Fruit fly (Drosophila melanogaster): ENCODE data around the gene CG17271.
A peak's percentile ranks its signal among the peaks of the same experiment; 100 is the strongest.

Gene CG17271

DNA sequence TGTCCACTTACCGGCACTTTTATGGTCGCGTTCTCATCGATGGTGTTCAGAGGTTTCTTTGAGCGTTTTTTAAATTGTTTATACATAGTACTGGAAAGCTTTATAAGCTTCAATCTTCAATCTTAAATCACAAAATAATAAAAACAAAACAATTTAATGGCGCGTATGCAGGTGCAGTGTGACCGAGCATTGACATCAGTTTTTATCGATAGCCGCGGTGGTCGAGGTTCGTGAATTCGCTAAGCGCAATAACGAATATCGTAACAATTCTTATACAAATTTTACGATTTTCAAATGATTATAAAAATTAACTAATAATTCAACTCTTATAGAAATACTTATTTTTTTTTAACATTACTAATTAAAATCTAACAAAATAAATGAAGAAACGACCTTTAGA, 5.6 kb downstream of the CG17271 start, which contains the start of gene Fancd2 (continued):
- TF ChIP-seq Ravus (GFP tag; IDR thresholded peaks at IDR 0.05) (no peak), Opbp (GFP tag; IDR thresholded peaks at IDR 0.05; ENCODE audit: partially characterized antibody) (peak; percentile 73; the same call in 2 of the 3 replicates), gfzf (GFP tag; optimal IDR thresholded peaks at IDR 0.05) (peak; percentile 60), insv (GFP tag; optimal IDR thresholded peaks at IDR 0.05) (no peak), Eip74EF (GFP tag; optimal IDR thresholded peaks at IDR 0.05) (no peak), jigr1 (GFP tag; IDR thresholded peaks at IDR 0.05) (no peak), CG34224 (GFP tag; IDR thresholded peaks at IDR 0.05; ENCODE audit: partially characterized antibody) (peak; percentile 68), Dref (GFP tag; IDR thresholded peaks at IDR 0.05) (peak; percentile 80), Camta (GFP tag; optimal IDR thresholded peaks at IDR 0.05) (no peak), MESR4 (GFP tag; optimal IDR thresholded peaks at IDR 0.05) (no peak), oc (tag; optimal IDR thresholded peaks at IDR 0.05) (no peak), Ssrp (tag; optimal IDR thresholded peaks at IDR 0.05) (no peak), C15 (GFP tag; IDR thresholded peaks at IDR 0.05) (no peak), CG4282 (GFP tag; optimal IDR thresholded peaks at IDR 0.05) (no peak), amos (GFP tag; IDR thresholded peaks at IDR 0.05; ENCODE audit: partially characterized antibody) (peak; percentile 72), CG9437 (GFP tag; optimal IDR thresholded peaks at IDR 0.05) (no peak), inv (GFP tag; IDR thresholded peaks at IDR 0.05; ENCODE audit: partially characterized antibody) (0 out of 2 replicates have a peak, but pooled peaks have one; percentile 24), Bgb (GFP tag; IDR thresholded peaks at IDR 0.05; ENCODE audit: partially characterized antibody) (peak; percentile 79), BEAF-32 (GFP tag; optimal IDR thresholded peaks at IDR 0.05) (peak; percentile 72), Hmx (GFP tag; optimal IDR thresholded peaks at IDR 0.05) (no peak), tgo (GFP tag; IDR thresholded peaks at IDR 0.05) (no peak), klu (GFP tag; IDR thresholded peaks at IDR 0.05) (no peak), MBD-R2 (GFP tag; IDR thresholded peaks at IDR 0.05) (peak; percentile 66; the same call in 1 of the 2 replicates), CG13287 (GFP tag; IDR thresholded peaks at IDR 0.05; ENCODE audit: partially characterized antibody) (peak; percentile 79), Doc3 (GFP tag; IDR thresholded peaks at IDR 0.05; ENCODE audit: partially characterized antibody) (0 out of 3 replicates have a peak, but pooled peaks have one; percentile 27)

- TF ChIP-seq ham (GFP tag; IDR thresholded peaks at IDR 0.05) (no peak), lola (GFP tag; optimal IDR thresholded peaks at IDR 0.05) (no peak), Vsx1 (GFP tag; optimal IDR thresholded peaks at IDR 0.05) (no peak), gem (tag; optimal IDR thresholded peaks at IDR 0.05) (no peak), CG17568 (GFP tag; optimal IDR thresholded peaks at IDR 0.05) (no peak), CG1792 (GFP tag; optimal IDR thresholded peaks at IDR 0.05) (no peak), pita (GFP tag; optimal IDR thresholded peaks at IDR 0.05) (no peak), Atf-2 (GFP tag; optimal IDR thresholded peaks at IDR 0.05) (no peak), CG15011 (GFP tag; optimal IDR thresholded peaks at IDR 0.05) (no peak), Hey (tag; optimal IDR thresholded peaks at IDR 0.05) (peak; percentile 5), Hr39 (optimal IDR thresholded peaks at IDR 0.05) (peak; percentile 88), eve (GFP tag; optimal IDR thresholded peaks at IDR 0.05) (no peak), CG10654 (GFP tag; optimal IDR thresholded peaks at IDR 0.05) (no peak), CG9932 (GFP tag; IDR thresholded peaks at IDR 0.05) (no peak)
These were observed 19.4 kb downstream of the CG17271 start for dm6 chr3R:20802253-20802652.
